Worm (Caenorhabditis elegans): Measurements from ENCODE around the gene acp-3.

Gene acp-3

DNA sequence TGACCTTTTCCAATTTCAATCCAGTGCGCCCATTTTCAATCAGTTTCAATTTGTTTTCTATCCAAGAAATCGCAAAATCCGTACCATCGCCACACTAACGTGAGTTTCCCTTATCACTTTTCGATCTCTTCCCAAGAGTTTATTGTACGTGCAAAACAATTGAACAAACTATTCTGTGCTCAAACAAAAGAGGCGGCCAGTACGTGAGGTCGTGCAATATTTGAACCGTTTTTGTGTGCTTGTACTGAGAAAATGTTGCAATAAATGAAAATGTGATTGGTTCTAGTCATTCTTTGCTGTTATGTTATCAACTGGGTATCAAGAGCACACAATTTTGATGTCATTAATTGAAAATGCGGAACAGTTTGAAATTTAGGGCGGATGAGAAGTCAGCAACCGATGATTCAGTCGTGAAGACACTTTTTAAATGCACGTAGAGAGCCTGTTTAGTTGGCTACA is 12.8 kb upstream of the acp-3 start, which contains the start of gene F22B5.4:
F22B5.4 (plus strand) TSS at position 51 of the 459 bp plus-strand sequence.
- TF ChIP-seq hnd-1 (tag; optimal IDR thresholded peaks at IDR 0.05) (no peak), tra-4 (tag; optimal IDR thresholded peaks at IDR 0.05) (no peak), ceh-36 (tag; optimal IDR thresholded peaks at IDR 0.05) (no peak), sea-1 (GFP tag; conservative IDR thresholded peaks at IDR 0.05) (no peak), ama-1 (optimal IDR thresholded peaks at IDR 0.05) (no peak), F13C5.2 (tag; optimal IDR thresholded peaks at IDR 0.05) (no peak), pes-1 (GFP tag; IDR thresholded peaks at IDR 0.05) (no peak), ets-7 (tag; optimal IDR thresholded peaks at IDR 0.05) (no peak), aly-1 (tag; optimal IDR thresholded peaks at IDR 0.05) (no peak), B0310.2 (tag; optimal IDR thresholded peaks at IDR 0.05) (no peak), tbx-11 (GFP tag; IDR thresholded peaks at IDR 0.05) (no peak), hmg-4 (GFP tag; optimal IDR thresholded peaks at IDR 0.05) (no peak), hmbx-1 (tag; optimal IDR thresholded peaks at IDR 0.05) (no peak), flt-1 (GFP tag; IDR thresholded peaks at IDR 0.05) (no peak)

DNA sequence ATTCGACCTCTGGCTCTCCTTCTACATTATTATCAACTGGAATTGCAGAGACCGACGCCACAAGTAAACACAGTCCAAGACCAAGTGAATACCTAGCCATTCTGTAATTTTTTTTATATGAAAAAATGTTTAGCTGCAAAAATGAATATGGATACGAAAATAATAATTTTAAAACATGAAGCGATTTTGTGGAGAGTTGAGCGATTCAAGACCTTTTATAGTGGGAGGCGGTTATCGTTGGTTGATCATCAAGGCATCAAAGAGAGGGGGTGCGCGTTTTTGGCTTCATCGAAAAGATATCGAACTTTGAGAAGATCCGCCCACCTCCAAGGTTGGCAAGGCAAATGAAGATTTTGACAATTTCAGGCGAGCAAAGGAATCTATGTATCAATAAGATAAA is 9.8 kb upstream of the acp-3 start, which contains the start of gene cut-3:
cut-3 (minus strand) TSS at position 101 of the 400 bp plus-strand sequence.
- no peak for TF ChIP-seq aly-1 (tag; optimal IDR thresholded peaks at IDR 0.05)
- TF ChIP-seq ceh-13 (GFP tag; optimal IDR thresholded peaks at IDR 0.05): no peak
- TF ChIP-seq tbx-37 (GFP tag; conservative IDR thresholded peaks at IDR 0.05): no peak
- no peak for TF ChIP-seq F13C5.2 (tag; optimal IDR thresholded peaks at IDR 0.05)
- TF ChIP-seq sea-1 (GFP tag; conservative IDR thresholded peaks at IDR 0.05): no peak
- no peak for TF ChIP-seq tbx-11 (GFP tag; IDR thresholded peaks at IDR 0.05)
- TF ChIP-seq ceh-36 (tag; optimal IDR thresholded peaks at IDR 0.05): no peak
- TF ChIP-seq ets-7 (tag; optimal IDR thresholded peaks at IDR 0.05): no peak
- TF ChIP-seq hmg-4 (GFP tag; optimal IDR thresholded peaks at IDR 0.05): no peak
- no peak for TF ChIP-seq flt-1 (GFP tag; IDR thresholded peaks at IDR 0.05)
- TF ChIP-seq ama-1 (optimal IDR thresholded peaks at IDR 0.05): no peak
- no peak for TF ChIP-seq scrt-1 (GFP tag; IDR thresholded peaks at IDR 0.05)
- no peak for TF ChIP-seq B0310.2 (tag; optimal IDR thresholded peaks at IDR 0.05)
- TF ChIP-seq pes-1 (GFP tag; IDR thresholded peaks at IDR 0.05): no peak
- TF ChIP-seq hmbx-1 (tag; optimal IDR thresholded peaks at IDR 0.05): no peak
- no peak for TF ChIP-seq hnd-1 (tag; optimal IDR thresholded peaks at IDR 0.05)
- TF ChIP-seq tra-4 (tag; optimal IDR thresholded peaks at IDR 0.05): no peak

DNA sequence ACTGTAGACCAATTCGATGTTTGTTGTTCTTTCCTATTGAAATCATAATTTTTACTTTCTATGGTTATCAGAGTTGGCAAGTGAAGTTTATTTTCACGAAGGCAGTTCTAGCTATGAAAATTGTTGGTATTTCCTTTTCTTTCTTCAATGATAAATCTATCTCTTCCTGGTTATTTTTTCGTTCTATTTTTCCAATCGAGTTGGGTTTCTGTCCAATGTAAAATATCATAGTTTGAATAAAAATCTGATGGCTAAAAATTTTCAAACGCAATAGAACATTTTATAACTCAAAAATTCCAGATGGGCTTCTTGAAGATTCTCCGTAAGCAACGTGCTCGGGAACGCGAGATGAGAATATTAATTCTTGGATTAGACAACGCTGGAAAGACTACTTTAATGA is 7.1 kb upstream of the acp-3 start, which contains the start of gene evl-20:
evl-20 (plus strand) TSS at position 301 of the 400 bp plus-strand sequence.
- no peak for TF ChIP-seq hmbx-1 (tag; optimal IDR thresholded peaks at IDR 0.05)
- no peak for TF ChIP-seq aly-1 (tag; optimal IDR thresholded peaks at IDR 0.05)
- no peak for TF ChIP-seq ceh-36 (tag; optimal IDR thresholded peaks at IDR 0.05)
- no peak for TF ChIP-seq hmg-4 (GFP tag; optimal IDR thresholded peaks at IDR 0.05)
- no peak for TF ChIP-seq sea-1 (GFP tag; conservative IDR thresholded peaks at IDR 0.05)
- no peak for TF ChIP-seq ets-7 (tag; optimal IDR thresholded peaks at IDR 0.05)
- TF ChIP-seq hnd-1 (tag; optimal IDR thresholded peaks at IDR 0.05): no peak
- no peak for TF ChIP-seq scrt-1 (GFP tag; IDR thresholded peaks at IDR 0.05)
- no peak for TF ChIP-seq ceh-13 (GFP tag; optimal IDR thresholded peaks at IDR 0.05)
- TF ChIP-seq B0310.2 (tag; optimal IDR thresholded peaks at IDR 0.05): no peak
- TF ChIP-seq flt-1 (GFP tag; IDR thresholded peaks at IDR 0.05): no peak
- TF ChIP-seq pes-1 (GFP tag; IDR thresholded peaks at IDR 0.05): no peak
- TF ChIP-seq tra-4 (tag; optimal IDR thresholded peaks at IDR 0.05): no peak

DNA sequence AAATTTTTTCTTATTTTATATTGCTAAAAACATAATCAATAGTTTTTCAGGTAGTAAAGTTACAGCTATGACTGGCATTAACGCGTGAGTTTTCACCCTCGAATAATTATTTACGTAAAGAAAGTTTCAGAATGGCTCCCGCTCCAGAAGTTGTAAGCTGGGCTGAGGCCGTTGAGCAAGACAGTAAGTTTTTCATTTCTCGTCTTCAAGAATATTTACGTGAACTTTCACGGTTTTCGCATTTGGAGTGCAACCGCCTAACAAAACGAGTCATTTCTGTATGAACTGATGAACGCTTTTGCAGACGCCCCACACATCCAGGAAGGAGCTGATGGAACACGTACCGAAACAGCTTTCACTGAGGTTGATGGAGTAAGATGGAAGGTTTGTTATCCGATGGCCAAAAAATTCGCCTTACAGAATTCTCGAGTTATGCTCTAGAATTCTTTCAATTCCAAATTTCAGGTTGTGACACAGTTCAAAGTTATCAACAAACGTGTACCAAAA is 5.8 kb upstream of the acp-3 start, which contains the start of gene eif-3.G:
eif-3.G (plus strand) TSS at position 51 of the 507 bp plus-strand sequence.
- TF ChIP-seq tra-4 (tag; optimal IDR thresholded peaks at IDR 0.05): no peak
- TF ChIP-seq flt-1 (GFP tag; IDR thresholded peaks at IDR 0.05): no peak
- TF ChIP-seq B0310.2 (tag; optimal IDR thresholded peaks at IDR 0.05): no peak
- TF ChIP-seq tbx-11 (GFP tag; IDR thresholded peaks at IDR 0.05): no peak
- TF ChIP-seq sea-1 (GFP tag; conservative IDR thresholded peaks at IDR 0.05): no peak
- no peak for TF ChIP-seq hnd-1 (tag; optimal IDR thresholded peaks at IDR 0.05)
- no peak for TF ChIP-seq pes-1 (GFP tag; IDR thresholded peaks at IDR 0.05)
- no peak for TF ChIP-seq hmbx-1 (tag; optimal IDR thresholded peaks at IDR 0.05)
- TF ChIP-seq hmg-4 (GFP tag; optimal IDR thresholded peaks at IDR 0.05): no peak
- TF ChIP-seq ets-7 (tag; optimal IDR thresholded peaks at IDR 0.05): no peak
- no peak for TF ChIP-seq ceh-36 (tag; optimal IDR thresholded peaks at IDR 0.05)
- TF ChIP-seq tbx-37 (GFP tag; conservative IDR thresholded peaks at IDR 0.05): no peak

DNA sequence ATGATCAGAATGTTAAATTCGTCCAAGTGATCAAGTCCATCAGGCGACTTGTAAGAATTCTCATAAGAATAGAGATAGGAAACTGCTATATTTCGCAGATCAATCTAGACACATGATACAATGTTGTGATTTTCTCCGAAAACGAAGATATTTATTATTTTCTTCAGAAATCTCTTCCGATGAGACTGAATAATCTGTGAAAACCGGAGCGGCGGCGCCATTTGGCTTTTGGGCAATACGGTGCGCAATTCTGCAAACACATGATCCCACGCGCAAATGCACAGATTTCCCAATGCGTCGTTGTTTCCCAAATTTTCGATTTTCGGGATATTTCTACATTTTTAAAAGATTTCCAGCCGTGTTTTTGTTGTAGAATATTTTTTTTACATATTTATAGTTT is 5.2 kb upstream of the acp-3 start:
- TF ChIP-seq hmg-4 (GFP tag; optimal IDR thresholded peaks at IDR 0.05) (peak; percentile 39), tbx-37 (GFP tag; conservative IDR thresholded peaks at IDR 0.05) (no peak), F13C5.2 (tag; optimal IDR thresholded peaks at IDR 0.05) (peak; percentile 59), ceh-13 (GFP tag; optimal IDR thresholded peaks at IDR 0.05) (no peak), B0310.2 (tag; optimal IDR thresholded peaks at IDR 0.05) (no peak), ama-1 (optimal IDR thresholded peaks at IDR 0.05) (no peak), sea-1 (GFP tag; conservative IDR thresholded peaks at IDR 0.05) (no peak), flt-1 (GFP tag; IDR thresholded peaks at IDR 0.05) (no peak), ceh-36 (tag; optimal IDR thresholded peaks at IDR 0.05) (no peak), hmbx-1 (tag; optimal IDR thresholded peaks at IDR 0.05) (no peak), aly-1 (tag; optimal IDR thresholded peaks at IDR 0.05) (no peak), tra-4 (tag; optimal IDR thresholded peaks at IDR 0.05) (no peak), ets-7 (tag; optimal IDR thresholded peaks at IDR 0.05) (no peak), pes-1 (GFP tag; IDR thresholded peaks at IDR 0.05) (no peak), hnd-1 (tag; optimal IDR thresholded peaks at IDR 0.05) (no peak), tbx-11 (GFP tag; IDR thresholded peaks at IDR 0.05) (peak; percentile 19; the same call in 1 of the 2 replicates), scrt-1 (GFP tag; IDR thresholded peaks at IDR 0.05) (no peak)

DNA sequence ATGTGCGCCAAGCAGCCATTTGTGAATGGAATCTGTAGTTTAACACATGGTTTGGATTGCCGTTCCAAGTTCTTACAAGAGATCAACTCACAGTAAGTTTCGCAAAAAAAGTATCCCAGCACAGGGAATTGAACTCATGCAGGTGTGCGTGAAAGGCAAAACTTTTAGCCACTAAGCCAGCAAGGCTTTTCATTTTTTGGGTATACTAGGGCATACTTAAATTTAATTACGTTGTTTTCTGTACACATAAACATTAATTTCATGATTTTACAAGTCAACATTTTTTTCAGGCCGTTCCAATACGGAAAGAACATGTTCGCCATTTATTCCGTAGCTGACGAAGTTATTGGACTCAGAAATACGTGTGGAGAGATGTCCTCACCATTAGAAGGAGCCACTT is 4.6 kb upstream of the acp-3 start:
- no peak for TF ChIP-seq hmbx-1 (tag; optimal IDR thresholded peaks at IDR 0.05)
- no peak for TF ChIP-seq flt-1 (GFP tag; IDR thresholded peaks at IDR 0.05)
- no peak for TF ChIP-seq hmg-4 (GFP tag; optimal IDR thresholded peaks at IDR 0.05)
- no peak for TF ChIP-seq B0310.2 (tag; optimal IDR thresholded peaks at IDR 0.05)
- no peak for TF ChIP-seq aly-1 (tag; optimal IDR thresholded peaks at IDR 0.05)
- TF ChIP-seq tbx-37 (GFP tag; conservative IDR thresholded peaks at IDR 0.05): no peak
- TF ChIP-seq sea-1 (GFP tag; conservative IDR thresholded peaks at IDR 0.05): no peak

DNA sequence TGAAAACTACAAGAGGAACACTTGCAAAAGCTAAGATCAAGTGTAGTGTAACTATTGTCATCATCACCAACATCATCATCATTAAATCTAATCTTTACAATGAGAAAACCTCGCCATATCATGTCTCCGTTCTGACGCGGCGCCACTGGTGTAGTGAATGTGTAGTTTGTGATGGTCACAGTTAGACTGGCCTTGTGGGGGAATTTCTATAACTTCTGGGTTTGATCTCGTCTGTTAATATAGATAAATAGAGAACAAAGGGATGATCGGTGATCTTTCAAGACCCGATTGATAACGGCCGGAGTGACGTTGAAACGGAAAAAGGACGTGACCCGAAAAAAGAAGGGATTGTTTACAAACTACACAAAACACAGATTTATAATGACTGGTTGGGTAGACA is 3.9 kb upstream of the acp-3 start:
- TF ChIP-seq scrt-1 (GFP tag; IDR thresholded peaks at IDR 0.05): no peak
- TF ChIP-seq tra-4 (tag; optimal IDR thresholded peaks at IDR 0.05): no peak
- TF ChIP-seq pes-1 (GFP tag; IDR thresholded peaks at IDR 0.05): no peak
- TF ChIP-seq B0310.2 (tag; optimal IDR thresholded peaks at IDR 0.05): no peak
- no peak for TF ChIP-seq aly-1 (tag; optimal IDR thresholded peaks at IDR 0.05)
- no peak for TF ChIP-seq tbx-11 (GFP tag; IDR thresholded peaks at IDR 0.05)
- TF ChIP-seq ets-7 (tag; optimal IDR thresholded peaks at IDR 0.05): no peak
- no peak for TF ChIP-seq flt-1 (GFP tag; IDR thresholded peaks at IDR 0.05)
- no peak for TF ChIP-seq hmbx-1 (tag; optimal IDR thresholded peaks at IDR 0.05)
- no peak for TF ChIP-seq sea-1 (GFP tag; conservative IDR thresholded peaks at IDR 0.05)
- TF ChIP-seq ceh-36 (tag; optimal IDR thresholded peaks at IDR 0.05): no peak
- TF ChIP-seq ama-1 (optimal IDR thresholded peaks at IDR 0.05): no peak
- no peak for TF ChIP-seq tbx-37 (GFP tag; conservative IDR thresholded peaks at IDR 0.05)

Data from whole organism, early embryonic.